Worm (Caenorhabditis elegans) whole organism, L1 larva: ENCODE results near the gene B0564.2.

Experiments
- C04F5.9 ChIP-seq: sonication (generic microtip); optimal IDR thresholded peaks from 2 replicates; lab custom pipeline; 2016; ENCODE audit warnings: missing genetic modification characterization, missing compliant biosample characterization
- C34B4.2 ChIP-seq: sonication (generic microtip); optimal IDR thresholded peaks from 2 replicates; lab custom pipeline; 2017; ENCODE audit warnings: mild to moderate bottlenecking, missing genetic modification characterization, missing compliant biosample characterization
- aha-1 ChIP-seq: fragments of 150-350 bp; optimal IDR thresholded peaks from 2 replicates; lab custom pipeline; 2014; ENCODE audit warnings: missing biosample characterization, missing genetic modification characterization
- alr-1 ChIP-seq: fragments of 200-800 bp; sonication (Bioruptor generic); optimal IDR thresholded peaks from 2 replicates; lab custom pipeline; 2018; ENCODE audit warnings: borderline replicate concordance, mild to moderate bottlenecking, missing genetic modification characterization, missing compliant biosample characterization
- ama-1 ChIP-seq: fragments of 150-350 bp; optimal IDR thresholded peaks from 2 replicates; lab custom pipeline; 2014
- ceh-88 ChIP-seq: fragments of 200-800 bp; sonication (Bioruptor generic); IDR thresholded peaks from 2 replicates; pipeline ENCODE4 v1.3.6; 2022; ENCODE audit warnings: missing genetic modification characterization, missing compliant biosample characterization
- ceh-90 ChIP-seq: sonication (generic microtip); optimal IDR thresholded peaks from 2 replicates; lab custom pipeline; 2016; ENCODE audit warnings: missing genetic modification characterization, missing compliant biosample characterization
- dpl-1 ChIP-seq, 3 experiments: fragments of 150-350 bp in 2 of 3; sonication (generic microtip) in 1 of 3; optimal IDR thresholded peaks; 2 replicates each; lab custom pipeline; 2014 to 2017; ENCODE audit warnings: missing biosample characterization in 3 of 3, missing genetic modification characterization in 3 of 3, missing genetic modification reagents in 3 of 3
- dsc-1 ChIP-seq: sonication (generic microtip); optimal IDR thresholded peaks from 2 replicates; lab custom pipeline; 2016; ENCODE audit warnings: mild to moderate bottlenecking, missing genetic modification characterization, missing compliant biosample characterization
- elt-2 ChIP-seq: sonication (generic microtip); optimal IDR thresholded peaks from 2 replicates; lab custom pipeline; 2016; ENCODE audit warnings: missing genetic modification characterization, mild to moderate bottlenecking, inconsistent platforms, missing compliant biosample characterization, missing genetic modification reagents
- elt-3 ChIP-seq, 6 experiments: fragments of 150-350 bp in 1 of 6; sonication (generic microtip); optimal IDR thresholded peaks; 2 replicates each; lab custom pipeline; 2017 to 2018; ENCODE audit warnings: missing biosample characterization in 6 of 6, missing genetic modification characterization in 6 of 6, inconsistent platforms in 1 of 6
- grh-1 ChIP-seq: fragments of 200-800 bp; sonication (Bioruptor generic); IDR thresholded peaks from 2 replicates; pipeline ENCODE4 v1.3.6; 2022; ENCODE audit warnings: missing genetic modification reagents, missing genetic modification characterization, missing compliant biosample characterization
- irx-1 ChIP-seq: sonication (generic microtip); optimal IDR thresholded peaks from 2 replicates; lab custom pipeline; 2016; ENCODE audit warnings: missing genetic modification characterization, missing compliant biosample characterization
- jun-1 ChIP-seq: fragments of 150-350 bp; optimal IDR thresholded peaks from 2 replicates; lab custom pipeline; 2014; ENCODE audit warnings: missing biosample characterization, missing genetic modification reagents, missing genetic modification characterization
- lin-13 ChIP-seq: fragments of 150-350 bp; optimal IDR thresholded peaks from 2 replicates; lab custom pipeline; 2014; ENCODE audit warnings: missing biosample characterization, missing genetic modification reagents, missing genetic modification characterization
- lin-14 ChIP-seq: fragments of 200-800 bp; sonication (Bioruptor generic); optimal IDR thresholded peaks from 2 replicates; lab custom pipeline; 2018; ENCODE audit warnings: mild to moderate bottlenecking, missing genetic modification characterization, moderate library complexity, missing compliant biosample characterization
- lin-15B ChIP-seq: fragments of 150-350 bp; sonication (generic microtip); optimal IDR thresholded peaks from 3 replicates; lab custom pipeline; 2014; ENCODE audit warnings: missing biosample characterization, missing genetic modification characterization
- lin-35 ChIP-seq, 2 experiments: fragments of 150-350 bp; optimal IDR thresholded peaks; 2 replicates each; lab custom pipeline; 2014; ENCODE audit warnings: missing biosample characterization in 2 of 2, missing genetic modification characterization in 2 of 2, missing genetic modification reagents in 2 of 2
- lir-3 ChIP-seq: sonication (generic microtip); optimal IDR thresholded peaks from 2 replicates; lab custom pipeline; 2016; ENCODE audit warnings: mild to moderate bottlenecking, missing genetic modification characterization, moderate library complexity, missing compliant biosample characterization; ENCODE audit not compliant: poor library complexity
- lsy-2 ChIP-seq, 2 experiments: fragments of 150-350 bp; optimal IDR thresholded peaks; 2 replicates each; lab custom pipeline; 2014; ENCODE audit warnings: missing biosample characterization in 2 of 2, missing genetic modification characterization in 2 of 2
- mab-9 ChIP-seq: fragments of 200-800 bp; sonication (Bioruptor generic); IDR thresholded peaks from 2 replicates; pipeline ENCODE4 v1.3.6; 2022; ENCODE audit warnings: missing genetic modification reagents, missing genetic modification characterization, missing compliant biosample characterization
- mdl-1 ChIP-seq, 2 experiments: fragments of 150-350 bp; optimal IDR thresholded peaks; 2 replicates each; lab custom pipeline; 2014 to 2017; ENCODE audit warnings: missing biosample characterization in 2 of 2, missing genetic modification characterization in 2 of 2, inconsistent platforms in 1 of 2
- mef-2 ChIP-seq: fragments of 150-350 bp; optimal IDR thresholded peaks from 2 replicates; lab custom pipeline; 2014; ENCODE audit warnings: missing biosample characterization, missing genetic modification characterization
- mep-1 ChIP-seq: fragments of 150-350 bp; optimal IDR thresholded peaks from 2 replicates; lab custom pipeline; 2014; ENCODE audit warnings: missing biosample characterization, missing genetic modification characterization
- nhr-11 ChIP-seq: fragments of 150-350 bp; optimal IDR thresholded peaks from 2 replicates; lab custom pipeline; 2014; ENCODE audit warnings: missing biosample characterization, missing genetic modification characterization
- nhr-12 ChIP-seq: sonication (generic microtip); optimal IDR thresholded peaks from 2 replicates; lab custom pipeline; 2017; ENCODE audit warnings: missing biosample characterization, missing genetic modification characterization
- nhr-19 ChIP-seq: fragments of 200-800 bp; sonication (Bioruptor generic); conservative IDR thresholded peaks from 2 replicates; pipeline ENCODE4 v1.3.6; 2022; ENCODE audit warnings: missing genetic modification characterization, missing compliant biosample characterization
- nhr-237 ChIP-seq: fragments of 150-350 bp; optimal IDR thresholded peaks from 2 replicates; lab custom pipeline; 2014; ENCODE audit warnings: missing biosample characterization, missing genetic modification characterization
- nhr-28 ChIP-seq: fragments of 150-350 bp; optimal IDR thresholded peaks from 2 replicates; lab custom pipeline; 2014; ENCODE audit warnings: missing biosample characterization, missing genetic modification characterization
- nhr-47 ChIP-seq: sonication (generic microtip); optimal IDR thresholded peaks from 2 replicates; lab custom pipeline; 2016; ENCODE audit warnings: mild to moderate bottlenecking, missing genetic modification characterization, moderate library complexity, missing compliant biosample characterization
- nhr-71 ChIP-seq: sonication (generic microtip); optimal IDR thresholded peaks from 2 replicates; lab custom pipeline; 2016; ENCODE audit warnings: mild to moderate bottlenecking, missing genetic modification characterization, moderate library complexity, missing compliant biosample characterization
- nhr-76 ChIP-seq: sonication (generic microtip); optimal IDR thresholded peaks from 2 replicates; lab custom pipeline; 2017; ENCODE audit warnings: missing biosample characterization, missing genetic modification characterization
- nhr-77 ChIP-seq: fragments of 150-350 bp; optimal IDR thresholded peaks from 2 replicates; lab custom pipeline; 2014; ENCODE audit warnings: missing biosample characterization, missing genetic modification characterization
- nhr-85 ChIP-seq: sonication (generic microtip); peaks from one replicate; lab custom pipeline; 2016; ENCODE audit warnings: missing genetic modification characterization, inconsistent platforms, missing compliant biosample characterization
- nhr-90 ChIP-seq: sonication (generic microtip); optimal IDR thresholded peaks from 2 replicates; lab custom pipeline; 2016; ENCODE audit warnings: mild to moderate bottlenecking, missing genetic modification characterization, missing compliant biosample characterization; ENCODE audit not compliant: poor library complexity
- pqm-1 ChIP-seq: sonication (generic microtip); optimal IDR thresholded peaks from 3 replicates; lab custom pipeline; 2017; ENCODE audit warnings: missing biosample characterization, missing genetic modification characterization
- rnt-1 ChIP-seq: sonication (generic microtip); optimal IDR thresholded peaks from 2 replicates; lab custom pipeline; 2016; ENCODE audit warnings: mild to moderate bottlenecking, missing genetic modification characterization, moderate library complexity, missing compliant biosample characterization
- skn-1 ChIP-seq: fragments of 150-350 bp; optimal IDR thresholded peaks from 2 replicates; lab custom pipeline; 2014; ENCODE audit warnings: missing biosample characterization, missing genetic modification characterization
- snpc-4 ChIP-seq: fragments of 150-350 bp; optimal IDR thresholded peaks from 2 replicates; lab custom pipeline; 2014; ENCODE audit warnings: missing biosample characterization, missing genetic modification characterization
- snu-23 ChIP-seq: sonication (generic microtip); optimal IDR thresholded peaks from 2 replicates; lab custom pipeline; 2016; ENCODE audit warnings: missing genetic modification characterization, missing compliant biosample characterization
- sup-37 ChIP-seq: fragments of 200-800 bp; sonication (Bioruptor generic); optimal IDR thresholded peaks from 2 replicates; lab custom pipeline; 2018; ENCODE audit warnings: mild to moderate bottlenecking, missing genetic modification characterization, missing compliant biosample characterization
- tbx-2 ChIP-seq: sonication (generic microtip); optimal IDR thresholded peaks from 2 replicates; lab custom pipeline; 2016; ENCODE audit warnings: missing genetic modification characterization, missing compliant biosample characterization
- unc-130 ChIP-seq: fragments of 150-350 bp; optimal IDR thresholded peaks from 2 replicates; lab custom pipeline; 2017; ENCODE audit warnings: missing biosample characterization, missing genetic modification characterization, inconsistent platforms
- unc-30 ChIP-seq: sonication (generic microtip); optimal IDR thresholded peaks from 2 replicates; lab custom pipeline; 2017; ENCODE audit warnings: missing biosample characterization, missing genetic modification characterization
- vab-15 ChIP-seq: sonication (generic microtip); optimal IDR thresholded peaks from 2 replicates; lab custom pipeline; 2017; ENCODE audit warnings: missing genotype, mild to moderate bottlenecking, missing genetic modification characterization, missing compliant biosample characterization
- zag-1 ChIP-seq: fragments of 150-350 bp; optimal IDR thresholded peaks from 2 replicates; lab custom pipeline; 2014; ENCODE audit warnings: missing biosample characterization, missing genetic modification characterization
- zip-4 ChIP-seq: fragments of 200-800 bp; sonication (Bioruptor generic); optimal IDR thresholded peaks from 2 replicates; lab custom pipeline; 2018; ENCODE audit warnings: mild to moderate bottlenecking, missing genetic modification characterization, moderate library complexity, missing compliant biosample characterization
- ztf-11 ChIP-seq, 2 experiments: sonication (generic microtip); optimal IDR thresholded peaks; 2 replicates each; lab custom pipeline; 2016 to 2017; ENCODE audit warnings: missing genetic modification characterization in 2 of 2, missing biosample characterization in 1 of 2, missing compliant biosample characterization in 1 of 2
- ztf-4 ChIP-seq: fragments of 150-350 bp; optimal IDR thresholded peaks from 2 replicates; lab custom pipeline; 2014; ENCODE audit warnings: missing biosample characterization, missing genetic modification characterization

Gene B0564.2

DNA sequence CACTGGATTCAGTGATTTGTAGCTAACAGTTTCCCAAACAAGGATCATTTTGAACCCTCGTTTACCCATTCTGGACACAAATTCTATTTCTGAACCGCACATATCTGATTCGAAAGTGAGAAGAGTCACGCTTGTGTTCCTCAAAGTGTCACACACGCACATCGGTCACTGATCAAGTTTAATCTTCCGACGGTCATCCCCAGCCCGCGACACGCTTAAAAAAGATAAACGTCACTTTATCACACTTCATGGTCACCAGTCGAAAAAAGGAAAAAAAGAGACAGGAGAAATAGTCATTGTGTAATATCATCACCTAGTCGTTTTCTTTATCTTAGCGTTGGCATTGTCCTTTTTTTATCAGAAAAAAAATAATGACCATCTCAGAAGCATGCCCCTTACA lies 29.8 kb upstream of the B0564.2 start (continued):
- no peak for TF ChIP-seq zip-4 (GFP tag; lab: Kevin White, UChicago)
- TF ChIP-seq alr-1: no peak
- no peak for TF ChIP-seq ztf-11 (tag; optimal IDR thresholded peaks at IDR 0.05; lab: Kevin White, UChicago)
- TF ChIP-seq vab-15 (tag; lab: Kevin White, UChicago): no peak
- TF ChIP-seq lin-13 (GFP tag; lab: Kevin White, UChicago): no peak
- TF ChIP-seq lir-3 (tag; lab: Kevin White, UChicago): no peak
- no peak for TF ChIP-seq lin-15B (tag; lab: Kevin White, UChicago)
- TF ChIP-seq ama-1 (lab: Kevin White, UChicago): no peak

DNA sequence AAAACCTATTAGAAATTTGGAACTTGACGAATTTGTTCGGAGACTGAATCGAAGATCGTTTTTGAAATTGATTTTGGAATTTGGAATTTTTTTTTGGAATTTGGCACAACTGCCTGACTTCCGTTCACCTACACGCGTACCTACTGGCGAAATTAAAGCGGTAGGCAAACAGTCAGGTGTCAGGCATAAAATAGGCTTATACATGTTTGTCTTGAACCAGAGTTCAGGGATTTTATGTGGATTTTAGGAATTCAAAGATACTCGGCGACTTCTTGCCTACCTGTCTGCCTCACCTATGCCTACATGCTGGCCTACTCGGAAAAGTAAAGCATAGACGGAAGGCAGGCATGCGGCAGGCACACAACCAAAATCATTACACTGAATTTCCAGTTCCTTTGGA lies 29.1 kb upstream of the B0564.2 start:
- TF ChIP-seq lin-35 (GFP tag; optimal IDR thresholded peaks at IDR 0.05; lab: Kevin White, UChicago) (no peak), nhr-28 (tag; lab: Kevin White, UChicago) (no peak), nhr-12 (no peak), aha-1 (no peak), nhr-77 (tag; lab: Kevin White, UChicago) (no peak), mdl-1 (tag; optimal IDR thresholded peaks at IDR 0.05; lab: Kevin White, UChicago) (no peak), mab-9 (GFP tag; lab: Robert Waterston, UW) (no peak), nhr-237 (tag; lab: Kevin White, UChicago) (no peak), C04F5.9 (tag; lab: Kevin White, UChicago) (no peak)

DNA sequence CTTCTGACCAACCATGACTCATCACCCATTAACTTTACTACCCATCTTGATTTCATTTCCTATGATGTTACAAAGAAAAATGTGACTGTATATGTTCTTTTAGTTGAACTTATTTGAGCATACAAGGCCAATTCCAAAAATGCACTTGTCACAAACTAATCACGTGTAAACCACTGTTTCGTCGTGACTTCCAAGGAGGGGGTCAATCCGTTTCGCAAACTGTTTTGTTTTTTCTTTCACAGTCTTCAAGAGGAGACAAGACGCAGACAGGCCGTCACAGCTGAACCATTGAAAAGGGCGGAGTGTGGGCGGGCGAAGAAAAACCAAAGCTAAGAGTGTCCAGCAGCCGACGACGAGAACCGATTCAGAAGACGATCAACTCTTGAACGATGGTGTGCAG lies 28.3 kb upstream of the B0564.2 start, which contains the start of gene C39E9.8:
C39E9.8 (plus strand) TSS at position 328 of the 400 bp plus-strand sequence.
- TF ChIP-seq vab-15 (tag; lab: Kevin White, UChicago) (no peak), pqm-1 (tag; lab: Kevin White, UChicago) (no peak), mab-9 (GFP tag; lab: Robert Waterston, UW) (no peak), ceh-90 (tag; lab: Kevin White, UChicago) (no peak), irx-1 (tag; lab: Kevin White, UChicago) (no peak), mep-1 (tag; lab: Kevin White, UChicago) (no peak), lin-14 (peak; percentile 70), C34B4.2 (tag; lab: Kevin White, UChicago) (no peak), nhr-71 (tag; lab: Kevin White, UChicago) (peak; percentile 62), nhr-85 (tag; lab: Kevin White, UChicago) (peak; percentile 89), nhr-76 (no peak), nhr-12 (no peak), dsc-1 (tag; lab: Kevin White, UChicago) (no peak), nhr-90 (tag; lab: Kevin White, UChicago) (peak; percentile 43), skn-1 (no peak), lsy-2 (tag; optimal IDR thresholded peaks at IDR 0.05; lab: Kevin White, UChicago) (no peak), snu-23 (GFP tag; lab: Kevin White, UChicago) (peak; percentile 25), ztf-4 (tag; lab: Kevin White, UChicago) (no peak), elt-3 (tag; optimal IDR thresholded peaks at IDR 0.05; lab: Kevin White, UChicago) (peak in 1 of 6 experiments; percentile 43), zag-1 (tag; lab: Kevin White, UChicago) (no peak), jun-1 (tag; lab: Kevin White, UChicago) (peak; percentile 24), unc-30 (tag; lab: Kevin White, UChicago) (no peak), mef-2 (no peak), sup-37 (GFP tag; lab: Kevin White, UChicago) (no peak), nhr-11 (tag; lab: Kevin White, UChicago) (no peak), ama-1 (lab: Kevin White, UChicago) (no peak), nhr-19 (GFP tag; lab: Robert Waterston, UW) (peak; percentile 35), dpl-1 (GFP tag; optimal IDR thresholded peaks at IDR 0.05; lab: Kevin White, UChicago) (no peak), nhr-47 (tag; lab: Kevin White, UChicago) (no peak), ceh-88 (GFP tag; lab: Robert Waterston, UW) (no peak), zip-4 (GFP tag; lab: Kevin White, UChicago) (no peak), C04F5.9 (tag; lab: Kevin White, UChicago) (no peak), snpc-4 (no peak), grh-1 (peak; percentile 23; the same call in 1 of the 2 replicates), lir-3 (tag; lab: Kevin White, UChicago) (no peak), nhr-28 (tag; lab: Kevin White, UChicago) (no peak), elt-2 (tag; lab: Kevin White, UChicago) (no peak), tbx-2 (tag; lab: Kevin White, UChicago) (no peak), rnt-1 (tag; lab: Kevin White, UChicago) (no peak), unc-130 (no peak)
